Worm (Caenorhabditis elegans): Measurements from ENCODE around the gene Y48A6B.3.

Y48A6B.3 gene

DNA sequence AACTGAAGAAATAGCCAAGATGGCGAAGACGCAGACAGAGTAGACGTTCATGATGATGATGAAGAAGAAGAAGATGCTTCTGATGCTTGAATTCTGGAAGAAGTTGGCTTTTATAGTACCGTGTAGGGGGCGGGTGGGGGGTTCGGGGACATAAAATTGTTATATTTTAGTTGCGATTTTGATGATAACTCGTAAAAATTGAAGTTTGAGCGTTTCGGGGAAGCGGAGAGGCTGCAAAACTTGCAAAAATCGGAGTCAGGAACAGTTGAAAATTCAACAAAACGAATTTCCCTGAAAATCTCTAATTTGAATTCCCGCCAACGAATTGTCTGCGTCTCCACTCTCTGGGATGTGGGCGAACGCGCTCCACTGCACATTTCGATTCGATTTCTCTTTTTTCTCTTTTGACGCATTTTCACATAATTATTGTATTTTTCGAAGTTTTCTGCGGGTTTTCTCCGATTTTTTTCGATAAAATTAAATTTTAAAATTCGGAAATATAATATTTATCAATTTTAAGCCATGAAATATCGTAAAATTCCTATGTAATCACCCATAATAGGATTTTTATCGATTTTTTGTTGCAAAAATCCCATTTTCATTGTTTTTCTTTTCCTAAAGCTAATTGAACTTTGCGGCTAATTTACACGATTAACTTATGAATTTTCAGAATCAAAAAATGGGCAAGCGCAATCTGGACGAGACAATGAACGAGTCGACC is at the start of gene Y48A6B.3, which contains the start of gene fipr-17:
Y48A6B.3 (plus strand) TSS at position 671 of the 721 bp plus-strand sequence.
fipr-17 (minus strand) TSS at position 51 of the 721 bp plus-strand sequence.
- TF ChIP-seq unc-62 (GFP tag; optimal IDR thresholded peaks at IDR 0.05): no peak

DNA sequence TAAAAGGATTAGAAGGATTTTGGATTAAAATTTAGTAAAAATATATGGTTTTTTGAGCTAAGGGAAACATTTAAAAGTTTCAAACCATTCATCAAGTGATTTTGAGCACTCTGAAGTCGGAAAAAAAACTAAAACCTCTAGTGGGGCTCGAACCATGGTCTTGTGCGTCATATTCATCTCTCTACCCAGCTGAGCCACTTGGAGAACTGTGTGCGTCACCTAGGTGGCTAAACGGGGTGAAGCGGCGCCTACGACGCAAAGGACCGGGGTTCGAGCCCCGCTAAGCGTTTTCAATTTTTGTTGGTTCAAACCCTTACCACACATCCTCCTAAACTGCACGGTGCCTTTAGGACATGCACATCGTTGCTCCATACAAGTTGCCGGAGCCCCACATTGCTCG is 47.6 kb upstream of the Y48A6B.3 start:
- TF ChIP-seq unc-62 (GFP tag; optimal IDR thresholded peaks at IDR 0.05): no peak

DNA sequence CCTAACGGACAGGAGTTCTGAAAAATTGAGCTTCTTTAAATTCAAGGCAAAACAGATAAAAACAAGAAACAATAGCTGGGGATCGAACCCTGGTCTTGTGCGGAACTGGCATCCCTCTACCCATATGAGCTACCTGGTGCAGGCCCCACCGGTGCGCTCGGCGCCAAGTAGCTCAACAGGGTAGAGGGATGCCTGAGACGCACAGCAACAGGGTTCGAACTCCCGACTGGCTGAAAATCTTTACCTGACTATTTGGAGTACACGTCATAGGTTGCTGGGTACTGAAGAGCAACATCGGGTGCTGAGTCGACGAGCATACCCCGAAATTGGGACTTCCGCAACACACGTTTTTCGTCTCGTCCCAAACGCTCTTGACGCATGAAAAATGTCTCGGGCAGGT is 45.1 kb upstream of the Y48A6B.3 start:
- TF ChIP-seq unc-62 (GFP tag; optimal IDR thresholded peaks at IDR 0.05): no peak

ce11 chrIII:10967010-10967409 is 41.0 kb upstream of the Y48A6B.3 start, which contains the start of gene W05B2.2:
TSS of gene W05B2.2 (minus strand) at chrIII:10967110.
- no peak for TF ChIP-seq unc-62 (GFP tag; optimal IDR thresholded peaks at IDR 0.05)

DNA sequence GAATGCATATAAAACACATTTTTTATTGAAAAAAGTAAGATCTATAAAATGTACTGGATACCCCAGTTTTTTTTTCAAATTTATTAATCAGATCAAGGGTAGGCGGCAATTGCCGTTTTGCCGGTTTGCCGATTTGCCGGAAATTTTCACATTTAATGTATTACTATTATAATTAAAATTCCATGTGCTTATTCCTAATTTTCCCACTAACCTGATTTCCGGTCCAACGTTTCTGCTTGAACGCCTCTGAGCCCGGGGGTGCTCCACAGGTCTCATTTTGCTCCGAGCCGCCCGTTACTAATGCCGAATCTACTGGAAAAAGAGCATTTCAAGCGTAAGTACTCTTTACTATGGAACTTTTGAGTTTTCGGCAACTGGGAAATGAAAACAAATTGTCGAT is 38.4 kb upstream of the Y48A6B.3 start, which contains the start of gene dhc-4:
dhc-4 (plus strand) TSS at position 301 of the 400 bp plus-strand sequence.
- TF ChIP-seq unc-62 (GFP tag; optimal IDR thresholded peaks at IDR 0.05): no peak

DNA sequence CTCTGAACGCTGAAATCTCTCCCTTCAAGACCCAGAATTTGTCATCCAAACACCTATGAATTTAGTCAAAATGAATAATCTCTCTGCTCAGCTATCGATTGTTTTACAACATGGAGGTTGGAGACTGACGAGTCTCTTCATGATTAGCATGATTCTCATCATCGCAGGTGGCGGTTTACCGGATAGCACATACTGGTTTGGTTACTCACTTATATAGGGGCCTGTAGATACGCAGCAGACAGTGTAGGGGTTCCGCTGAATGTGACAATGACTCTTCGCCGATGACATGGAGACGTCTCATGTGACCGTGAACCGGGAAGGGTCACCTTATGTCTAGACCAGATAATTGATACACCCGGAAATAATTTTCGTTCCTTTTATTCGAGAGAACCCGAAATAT is 31.4 kb upstream of the Y48A6B.3 start:
- TF ChIP-seq unc-62 (GFP tag; optimal IDR thresholded peaks at IDR 0.05): no peak

DNA sequence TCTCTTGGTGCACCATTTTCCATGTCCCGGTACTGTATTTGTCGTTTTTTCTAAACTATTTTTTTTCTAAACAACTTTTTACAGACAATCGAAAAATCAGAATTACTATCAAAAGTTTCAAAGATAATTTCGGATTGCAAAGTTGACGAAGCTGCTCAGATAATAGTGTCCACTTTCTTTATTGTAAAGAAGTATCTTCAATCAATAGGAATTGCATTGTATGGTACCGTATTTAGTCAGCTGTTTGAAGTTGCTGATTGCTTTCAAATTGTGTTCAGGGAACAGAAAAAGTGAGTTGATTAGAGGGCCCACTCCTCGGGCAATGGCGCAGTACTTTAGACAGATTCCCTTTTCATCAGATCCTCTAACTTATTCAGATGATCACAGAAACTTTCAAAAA is 26.5 kb upstream of the Y48A6B.3 start:
- no peak for TF ChIP-seq unc-62 (GFP tag; optimal IDR thresholded peaks at IDR 0.05)

ce11 chrIII:10983153-10983552 is 24.9 kb upstream of the Y48A6B.3 start, which contains the start of gene col-92:
TSS of gene col-92 (minus strand) at chrIII:10983253.
- no peak for TF ChIP-seq unc-62 (GFP tag; optimal IDR thresholded peaks at IDR 0.05)

DNA sequence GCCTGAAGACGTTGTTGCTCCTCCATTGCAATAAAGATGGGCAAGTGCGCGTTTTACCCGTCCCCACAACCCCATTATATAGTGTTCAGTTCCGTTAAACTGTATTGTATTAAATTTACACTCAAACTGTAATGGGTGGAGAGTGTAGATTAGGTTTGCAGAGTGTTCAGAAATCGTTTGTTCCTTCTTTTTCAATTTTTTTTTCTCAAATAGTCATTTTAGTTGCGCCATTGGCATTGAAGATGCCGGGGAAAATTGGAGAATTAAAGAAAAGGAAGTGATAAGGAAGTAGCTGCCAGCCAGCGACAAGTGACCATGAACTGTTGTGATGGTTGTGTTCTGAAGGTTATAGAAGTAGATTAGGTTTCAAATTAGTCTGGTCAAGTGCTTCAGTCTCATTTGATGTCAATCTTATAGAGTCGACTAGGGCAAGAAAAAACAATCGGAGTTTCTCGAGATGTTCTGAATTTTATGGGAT is 22.4 kb upstream of the Y48A6B.3 start, which contains the start of gene col-93:
col-93 (minus strand) TSS at position 51 of the 478 bp plus-strand sequence.
- no peak for TF ChIP-seq unc-62 (GFP tag; optimal IDR thresholded peaks at IDR 0.05)

DNA sequence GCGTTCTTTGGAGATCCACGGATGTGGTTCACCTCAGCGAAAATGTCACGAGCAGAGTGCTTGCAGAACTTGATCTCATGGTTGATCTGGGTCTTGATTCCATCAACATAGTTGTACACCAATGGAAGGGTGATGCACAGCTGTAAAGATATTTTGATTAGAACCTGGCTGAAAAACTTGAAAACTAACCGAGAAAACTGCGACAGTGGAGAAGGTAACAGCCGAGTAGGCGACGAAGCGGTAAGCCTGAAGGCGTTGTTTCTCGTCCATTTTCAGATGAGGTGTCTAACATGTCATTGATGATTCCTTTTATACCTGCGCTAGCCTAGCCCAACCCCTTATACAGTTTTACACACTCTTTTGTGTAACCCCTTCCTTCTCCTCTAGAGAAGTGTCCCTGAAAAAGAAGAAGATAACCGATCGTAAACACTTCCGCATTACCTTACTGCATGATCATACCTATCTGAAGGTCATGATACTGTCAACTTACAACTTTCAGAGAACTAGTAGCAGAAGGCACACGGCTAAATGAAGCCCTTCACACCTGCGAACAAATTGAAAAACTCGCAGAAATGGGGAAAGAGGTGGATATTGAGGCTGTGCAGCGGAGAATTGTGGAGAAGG is 20.3 kb upstream of the Y48A6B.3 start, which contains the start of gene col-94:
col-94 (minus strand) TSS at position 313 of the 624 bp plus-strand sequence.
- no peak for TF ChIP-seq unc-62 (GFP tag; optimal IDR thresholded peaks at IDR 0.05)

DNA sequence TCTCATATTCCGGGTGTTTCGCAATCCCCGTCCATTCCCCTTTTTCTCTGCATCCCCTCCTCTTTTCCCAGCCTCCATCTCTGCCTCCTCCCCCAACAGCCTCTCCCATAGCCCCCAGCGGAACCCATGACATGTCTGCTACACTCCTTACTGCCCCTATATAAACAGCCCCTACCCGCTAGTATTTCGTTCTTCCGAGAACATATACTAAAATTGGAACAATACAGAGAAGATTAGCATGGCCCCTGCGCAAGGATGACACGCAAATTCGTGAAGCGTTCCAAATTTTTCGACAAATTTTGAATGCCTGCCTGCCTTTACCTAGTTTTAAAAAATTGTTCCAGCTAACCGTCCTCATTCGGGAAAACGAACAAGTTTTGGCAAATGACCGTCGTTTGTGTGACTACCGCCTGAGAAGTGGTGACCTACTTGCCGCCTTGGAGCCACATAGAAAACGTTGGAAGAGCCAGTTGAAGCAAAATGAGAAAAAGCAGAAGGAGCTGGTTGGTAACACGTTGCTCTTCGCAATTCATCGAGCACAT is 18.5 kb upstream of the Y48A6B.3 start:
- no peak for TF ChIP-seq unc-62 (GFP tag; optimal IDR thresholded peaks at IDR 0.05)

- TF ChIP-seq unc-62 (GFP tag; optimal IDR thresholded peaks at IDR 0.05): no peak
These were observed 13.9 kb upstream of the Y48A6B.3 start for ce11 chrIII:10994085-10994484.

ce11 chrIII:10995156-10995555 is 12.9 kb upstream of the Y48A6B.3 start, which contains the start of gene dmsr-5:
TSS of gene dmsr-5 (minus strand) at chrIII:10995256.
- no peak for TF ChIP-seq unc-62 (GFP tag; optimal IDR thresholded peaks at IDR 0.05)

- no peak for TF ChIP-seq unc-62 (GFP tag; optimal IDR thresholded peaks at IDR 0.05)
These were observed 5.2 kb upstream of the Y48A6B.3 start for ce11 chrIII:11002808-11003207.

DNA sequence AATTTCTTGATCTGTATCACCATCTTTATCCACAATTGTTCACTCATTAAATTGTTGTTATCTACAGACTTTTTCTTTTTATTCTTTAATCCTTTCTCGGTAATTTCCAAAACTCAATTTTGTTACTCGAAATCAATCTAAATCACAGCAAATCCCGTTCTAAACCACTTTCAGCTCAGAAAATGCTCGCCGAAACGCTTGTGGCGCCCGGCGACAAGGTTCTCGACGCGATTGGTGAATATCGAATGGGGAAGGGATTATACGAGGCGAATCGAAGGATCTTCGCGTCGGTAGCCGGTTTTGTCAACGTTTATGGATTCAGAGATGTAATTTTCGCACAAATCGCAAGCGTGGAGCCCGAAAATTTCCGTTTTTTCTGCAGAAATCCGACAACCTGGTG is 847 bp downstream of the Y48A6B.3 start, which contains the start of gene exos-1:
exos-1 (plus strand) TSS at position 175 of the 400 bp plus-strand sequence.
- no peak for TF ChIP-seq unc-62 (GFP tag; optimal IDR thresholded peaks at IDR 0.05)

DNA sequence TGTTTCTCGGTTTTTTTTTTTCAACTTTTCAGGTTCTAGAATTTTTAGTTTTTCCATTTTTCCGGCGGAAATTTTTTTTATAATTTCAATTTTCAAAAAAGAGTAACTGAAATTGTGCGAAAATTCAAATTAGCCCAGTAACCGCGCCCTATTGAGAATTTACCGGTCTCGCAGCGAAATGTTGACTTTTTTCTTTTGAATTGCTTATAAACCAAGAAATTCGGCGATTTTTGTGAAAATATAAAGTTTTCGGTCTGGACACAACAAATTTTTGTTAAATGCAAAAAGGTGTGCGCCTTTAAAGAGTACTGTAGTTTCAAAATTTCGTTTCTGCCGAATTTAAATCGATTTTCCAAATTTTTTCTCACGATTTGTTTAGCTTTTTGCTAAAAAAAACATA is 2.6 kb downstream of the Y48A6B.3 start:
- TF ChIP-seq unc-62 (GFP tag; optimal IDR thresholded peaks at IDR 0.05): no peak

All from whole organism, dauer.